Fruit fly (Drosophila melanogaster) whole organism, adult: ENCODE results near the gene VGlut.

Experiments used
- CG11617 ChIP-seq: fragments of 200-800 bp; sonication (Bioruptor generic); optimal IDR thresholded peaks from 2 replicates; lab custom pipeline; 2017; ENCODE audit warnings: mild to moderate bottlenecking, missing biosample characterization, missing genetic modification reagents, missing genetic modification characterization
- CG14711 ChIP-seq: fragments of 200-800 bp; sonication (Bioruptor generic); optimal IDR thresholded peaks from 2 replicates; lab custom pipeline; 2018; ENCODE audit warnings: missing biosample characterization, mild to moderate bottlenecking, missing genetic modification characterization, moderate library complexity
- CG1620 ChIP-seq: fragments of 200-800 bp; sonication (Bioruptor generic); optimal IDR thresholded peaks from 2 replicates; lab custom pipeline; 2016; ENCODE audit warnings: missing biosample characterization, missing genetic modification characterization
- CG33017 ChIP-seq: fragments of 200-800 bp; sonication (Bioruptor generic); optimal IDR thresholded peaks from 2 replicates; lab custom pipeline; 2018; ENCODE audit warnings: missing biosample characterization, mild to moderate bottlenecking, missing genetic modification characterization, moderate library complexity
- CG7045 ChIP-seq: fragments of 200-800 bp; sonication (Bioruptor generic); optimal IDR thresholded peaks from 2 replicates; lab custom pipeline; 2017; ENCODE audit warnings: missing biosample characterization, mild to moderate bottlenecking, missing genetic modification characterization
- Crg-1 ChIP-seq: fragments of 200-800 bp; sonication (Bioruptor generic); optimal IDR thresholded peaks from 2 replicates; lab custom pipeline; 2016; ENCODE audit warnings: missing biosample characterization, missing genetic modification characterization
- Hr96 ChIP-seq: fragments of 200-800 bp; sonication (Bioruptor generic); optimal IDR thresholded peaks from 2 replicates; lab custom pipeline; 2016; ENCODE audit warnings: missing biosample characterization, missing genetic modification characterization
- Mnt ChIP-seq: fragments of 200-800 bp; sonication (Bioruptor generic); optimal IDR thresholded peaks from 2 replicates; lab custom pipeline; 2016; ENCODE audit warnings: missing biosample characterization, mild to moderate bottlenecking, missing genetic modification characterization
- bab1 ChIP-seq: fragments of 200-800 bp; sonication (Bioruptor generic); optimal IDR thresholded peaks from 3 replicates; lab custom pipeline; 2019; ENCODE audit warnings: missing biosample characterization, mild to moderate bottlenecking, missing genetic modification characterization, moderate library complexity
- pad ChIP-seq: fragments of 200-800 bp; sonication (Bioruptor generic); optimal IDR thresholded peaks from 3 replicates; lab custom pipeline; 2017; ENCODE audit warnings: missing biosample characterization, missing genetic modification characterization, mild to moderate bottlenecking, moderate library complexity, missing genetic modification reagents
- tj ChIP-seq: fragments of 200-800 bp; sonication (Bioruptor generic); optimal IDR thresholded peaks from 3 replicates; lab custom pipeline; 2017; ENCODE audit warnings: missing biosample characterization, mild to moderate bottlenecking, missing genetic modification characterization, moderate library complexity
- toe ChIP-seq: fragments of 200-800 bp; sonication (Bioruptor generic); optimal IDR thresholded peaks from 2 replicates; lab custom pipeline; 2016; ENCODE audit warnings: missing biosample characterization, missing genetic modification characterization

- no peak for TF ChIP-seq toe (GFP tag; lab: Kevin White, UChicago)
- TF ChIP-seq CG11617: no peak
- TF ChIP-seq Mnt (GFP tag; lab: Kevin White, UChicago): no peak
- no peak for TF ChIP-seq Hr96 (GFP tag; lab: Kevin White, UChicago)
- TF ChIP-seq bab1 (GFP tag; lab: Kevin White, UChicago): no peak
- no peak for TF ChIP-seq CG7045 (GFP tag; lab: Kevin White, UChicago)
- no peak for TF ChIP-seq pad (GFP tag; lab: Kevin White, UChicago)
- TF ChIP-seq tj (GFP tag; lab: Kevin White, UChicago): no peak
- TF ChIP-seq CG33017: no peak
- TF ChIP-seq CG1620 (GFP tag; lab: Kevin White, UChicago): no peak
- TF ChIP-seq Crg-1: no peak
- TF ChIP-seq CG14711 (tag; lab: Kevin White, UChicago): no peak
Measured at dm6 chr2L:2390589-2390988, 9.5 kb upstream of the VGlut start, which contains the start of gene CG43750.
